Worm (Caenorhabditis elegans) whole organism, mixed stage, embryonic: ENCODE measurements around the gene aka-1.

Source experiments
- M03D4.4 ChIP-seq: sonication (generic microtip); optimal IDR thresholded peaks from 2 replicates; lab custom pipeline; 2017; ENCODE audit warnings: mild to moderate bottlenecking, missing genetic modification characterization, missing compliant biosample characterization
- bed-3 ChIP-seq: fragments of 200-800 bp; sonication (Bioruptor generic); optimal IDR thresholded peaks from 3 replicates; lab custom pipeline; 2018; ENCODE audit warnings: mild to moderate bottlenecking, missing genetic modification characterization, moderate library complexity, missing compliant biosample characterization
- blmp-1 ChIP-seq: fragments of 150-350 bp; optimal IDR thresholded peaks from 2 replicates; lab custom pipeline; 2014; ENCODE audit warnings: missing biosample characterization, missing genetic modification characterization
- ceh-39 ChIP-seq: fragments of 150-350 bp; optimal IDR thresholded peaks from 2 replicates; lab custom pipeline; 2014; ENCODE audit warnings: missing biosample characterization, missing genetic modification characterization
- ceh-43 ChIP-seq: fragments of 200-800 bp; sonication (Bioruptor generic); optimal IDR thresholded peaks from 2 replicates; lab custom pipeline; 2018; ENCODE audit warnings: mild to moderate bottlenecking, missing genetic modification characterization, moderate library complexity, missing compliant biosample characterization
- ceh-83 ChIP-seq: fragments of 200-800 bp; sonication (Bioruptor generic); optimal IDR thresholded peaks from 2 replicates; lab custom pipeline; 2018; ENCODE audit warnings: mild to moderate bottlenecking, missing genetic modification characterization, missing compliant biosample characterization
- ces-1 ChIP-seq: fragments of 150-350 bp; optimal IDR thresholded peaks from 2 replicates; lab custom pipeline; 2014; ENCODE audit warnings: missing biosample characterization, missing genetic modification reagents, missing genetic modification characterization
- cnd-1 ChIP-seq: fragments of 200-800 bp; sonication (Bioruptor generic); optimal IDR thresholded peaks from 2 replicates; lab custom pipeline; 2018; ENCODE audit warnings: mild to moderate bottlenecking, missing genetic modification characterization, missing compliant biosample characterization
- drap-1 ChIP-seq: fragments of 200-800 bp; sonication (Bioruptor generic); optimal IDR thresholded peaks from 3 replicates; lab custom pipeline; 2018; ENCODE audit warnings: mild to moderate bottlenecking, missing genetic modification characterization, missing compliant biosample characterization
- elt-1 ChIP-seq: sonication (generic microtip); optimal IDR thresholded peaks from 2 replicates; lab custom pipeline; 2017; ENCODE audit warnings: missing genetic modification characterization, mild to moderate bottlenecking, missing compliant biosample characterization, antibody characterized with exemption, moderate library complexity, borderline replicate concordance; ENCODE audit not compliant: insufficient read depth
- elt-3 ChIP-seq: fragments of 150-350 bp; optimal IDR thresholded peaks from 2 replicates; lab custom pipeline; 2014; ENCODE audit warnings: missing biosample characterization, missing genetic modification characterization
- flh-1 ChIP-seq: fragments of 200-800 bp; sonication (Bioruptor generic); optimal IDR thresholded peaks from 2 replicates; lab custom pipeline; 2018; ENCODE audit warnings: mild to moderate bottlenecking, missing genetic modification characterization, moderate library complexity, missing compliant biosample characterization
- ham-2 ChIP-seq: fragments of 200-800 bp; sonication (Bioruptor generic); optimal IDR thresholded peaks from 2 replicates; lab custom pipeline; 2018; ENCODE audit warnings: mild to moderate bottlenecking, missing genetic modification characterization, missing compliant biosample characterization
- hlh-1 ChIP-seq: fragments of 150-350 bp; optimal IDR thresholded peaks from 2 replicates; lab custom pipeline; 2014; ENCODE audit warnings: missing biosample characterization, missing genetic modification reagents, missing genetic modification characterization
- lin-13 ChIP-seq: fragments of 150-350 bp; optimal IDR thresholded peaks from 2 replicates; lab custom pipeline; 2014; ENCODE audit warnings: missing biosample characterization, missing genetic modification characterization
- lsy-2 ChIP-seq: fragments of 150-350 bp; optimal IDR thresholded peaks from 2 replicates; lab custom pipeline; 2014; ENCODE audit warnings: missing biosample characterization, missing genetic modification characterization
- mab-5 ChIP-seq: fragments of 150-350 bp; optimal IDR thresholded peaks from 2 replicates; lab custom pipeline; 2014; ENCODE audit warnings: missing biosample characterization, missing genetic modification characterization
- mep-1 ChIP-seq: fragments of 150-350 bp; optimal IDR thresholded peaks from 2 replicates; lab custom pipeline; 2017; ENCODE audit warnings: missing biosample characterization, missing genetic modification reagents, missing genetic modification characterization, inconsistent platforms
- mls-2 ChIP-seq: sonication (generic microtip); optimal IDR thresholded peaks from 2 replicates; lab custom pipeline; 2016; ENCODE audit warnings: mild to moderate bottlenecking, missing genetic modification characterization, moderate library complexity, missing compliant biosample characterization
- nhr-12 ChIP-seq: fragments of 150-350 bp; optimal IDR thresholded peaks from 2 replicates; lab custom pipeline; 2014; ENCODE audit warnings: missing biosample characterization, missing genetic modification characterization
- nhr-237 ChIP-seq: fragments of 150-350 bp; optimal IDR thresholded peaks from 2 replicates; lab custom pipeline; 2014; ENCODE audit warnings: missing biosample characterization, missing genetic modification characterization
- nhr-28 ChIP-seq: fragments of 150-350 bp; optimal IDR thresholded peaks from 2 replicates; lab custom pipeline; 2014; ENCODE audit warnings: missing biosample characterization, missing genetic modification characterization
- nhr-76 ChIP-seq: sonication (generic microtip); optimal IDR thresholded peaks from 2 replicates; lab custom pipeline; 2017; ENCODE audit warnings: missing biosample characterization, missing genetic modification characterization
- pha-4 ChIP-seq: fragments of 150-350 bp; optimal IDR thresholded peaks from 2 replicates; lab custom pipeline; 2018; ENCODE audit warnings: missing biosample characterization, missing genetic modification reagents, missing genetic modification characterization
- sem-2 ChIP-seq: fragments of 200-800 bp; sonication (Bioruptor generic); optimal IDR thresholded peaks from 2 replicates; lab custom pipeline; 2018; ENCODE audit warnings: mild to moderate bottlenecking, missing genetic modification characterization, missing compliant biosample characterization
- snpc-4 ChIP-seq: fragments of 150-350 bp; optimal IDR thresholded peaks from 2 replicates; lab custom pipeline; 2014; ENCODE audit warnings: missing biosample characterization, missing genetic modification characterization
- sptf-1 ChIP-seq: sonication (generic microtip); optimal IDR thresholded peaks from 2 replicates; lab custom pipeline; 2017; ENCODE audit warnings: mild to moderate bottlenecking, missing genetic modification characterization, moderate library complexity, missing compliant biosample characterization
- tbx-8 ChIP-seq: fragments of 200-800 bp; sonication (Bioruptor generic); optimal IDR thresholded peaks from 2 replicates; lab custom pipeline; 2018; ENCODE audit warnings: mild to moderate bottlenecking, missing genetic modification characterization, moderate library complexity, missing compliant biosample characterization
- unc-120 ChIP-seq: sonication (generic microtip); optimal IDR thresholded peaks from 2 replicates; lab custom pipeline; 2017; ENCODE audit warnings: missing genetic modification characterization, missing compliant biosample characterization; ENCODE audit not compliant: poor library complexity, severe bottlenecking
- unc-39 ChIP-seq: fragments of 150-350 bp; optimal IDR thresholded peaks from 2 replicates; lab custom pipeline; 2014; ENCODE audit warnings: missing biosample characterization, missing genetic modification characterization
- unc-62 ChIP-seq: fragments of 150-350 bp; optimal IDR thresholded peaks from 2 replicates; lab custom pipeline; 2014; ENCODE audit warnings: missing biosample characterization, missing genetic modification reagents, missing genetic modification characterization
- zip-8 ChIP-seq: fragments of 150-350 bp; optimal IDR thresholded peaks from 2 replicates; lab custom pipeline; 2014; ENCODE audit warnings: missing biosample characterization, missing genetic modification characterization
- ztf-11 ChIP-seq: fragments of 150-350 bp; optimal IDR thresholded peaks from 2 replicates; lab custom pipeline; 2014; ENCODE audit warnings: missing biosample characterization, missing genetic modification characterization

The aka-1 gene

DNA sequence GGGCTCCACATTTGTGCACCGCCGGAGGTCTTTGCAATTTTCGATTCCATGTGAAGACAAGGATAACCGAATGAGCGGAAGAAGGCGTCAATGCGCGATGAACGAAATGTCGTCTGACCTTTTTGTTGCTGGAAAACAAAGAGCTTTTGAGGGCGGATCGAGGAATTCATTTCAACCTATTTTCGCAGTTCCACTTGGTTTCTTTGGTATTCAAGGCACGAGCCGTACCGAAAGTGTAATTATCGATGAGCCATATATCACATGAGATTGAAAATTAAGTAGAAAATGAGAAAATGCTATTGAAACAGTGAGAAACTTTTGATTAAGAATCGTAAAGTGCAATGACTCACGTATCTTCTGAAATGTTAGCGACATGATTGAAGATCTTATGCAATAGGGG lies 40.9 kb upstream of the aka-1 start, which contains the start of gene glb-9:
Gene glb-9 (minus strand): TSS at position 101 of the 400 bp plus-strand sequence.
- no peak for TF ChIP-seq M03D4.4 (tag; lab: Kevin White, UChicago)
- no peak for TF ChIP-seq ceh-43 (GFP tag; lab: Kevin White, UChicago)

DNA sequence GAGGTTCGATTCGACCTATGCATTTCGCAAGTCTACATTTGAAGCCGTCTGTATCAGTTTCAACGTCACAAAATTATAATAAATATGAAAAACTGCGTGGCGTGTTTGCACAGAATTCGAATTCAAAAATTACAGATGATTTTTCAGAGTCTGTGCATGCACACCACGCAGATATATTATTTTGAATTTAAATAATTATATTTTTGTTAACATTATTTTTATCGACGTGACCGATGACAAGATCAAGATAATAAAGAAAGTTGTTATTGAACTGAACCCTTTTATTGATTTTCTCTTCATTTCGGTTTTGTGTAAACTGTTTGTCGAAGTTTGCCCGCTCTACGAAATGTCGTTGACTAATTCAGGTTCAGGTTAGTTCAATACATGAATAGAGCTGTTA lies 26.7 kb upstream of the aka-1 start, which contains the start of gene C28F5.1:
Gene C28F5.1 (plus strand): TSS at position 301 of the 400 bp plus-strand sequence.
- TF ChIP-seq ham-2 (GFP tag; lab: Kevin White, UChicago) (no peak), mls-2 (tag; lab: Kevin White, UChicago) (no peak), cnd-1 (tag; lab: Kevin White, UChicago) (no peak), pha-4 (tag; lab: Kevin White, UChicago) (no peak), nhr-76 (no peak), elt-3 (tag; lab: Kevin White, UChicago) (no peak), lsy-2 (no peak), elt-1 (tag; lab: Kevin White, UChicago) (no peak), mep-1 (tag; lab: Kevin White, UChicago) (no peak), nhr-12 (tag; lab: Kevin White, UChicago) (no peak), zip-8 (no peak), sem-2 (no peak), ceh-43 (GFP tag; lab: Kevin White, UChicago) (no peak), mab-5 (tag; lab: Kevin White, UChicago) (no peak), unc-39 (no peak), hlh-1 (tag; lab: Kevin White, UChicago) (no peak), ceh-39 (tag; lab: Kevin White, UChicago) (no peak)

DNA sequence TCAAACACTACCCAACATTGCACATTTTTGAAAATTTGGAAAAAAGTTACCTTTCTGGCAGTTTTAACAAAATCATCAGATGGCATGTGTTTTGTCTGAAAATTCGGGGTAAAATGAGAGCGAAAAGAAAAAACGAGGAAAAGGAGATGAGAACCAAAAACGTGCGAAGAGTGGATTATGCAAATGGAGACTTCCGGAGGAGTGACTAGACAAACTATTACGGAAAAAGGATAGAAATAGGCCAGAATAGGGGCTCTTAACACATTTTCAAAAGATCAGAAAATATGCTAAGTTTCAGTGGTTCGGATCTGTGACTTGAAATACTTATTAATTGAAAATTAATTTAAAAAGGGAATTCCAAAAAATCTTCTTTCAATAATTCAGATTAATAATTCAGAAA lies 21.1 kb upstream of the aka-1 start, which contains the start of gene srab-14:
Gene srab-14 (minus strand): TSS at position 101 of the 400 bp plus-strand sequence.
- TF ChIP-seq unc-62 (GFP tag; lab: Kevin White, UChicago) (no peak), ztf-11 (tag; lab: Kevin White, UChicago) (no peak), snpc-4 (tag; lab: Kevin White, UChicago) (no peak), cnd-1 (tag; lab: Kevin White, UChicago) (no peak), ceh-83 (GFP tag; lab: Kevin White, UChicago) (no peak), drap-1 (GFP tag; lab: Kevin White, UChicago) (no peak)
- TF ChIP-seq, all 35 proteins: peak for 0

DNA sequence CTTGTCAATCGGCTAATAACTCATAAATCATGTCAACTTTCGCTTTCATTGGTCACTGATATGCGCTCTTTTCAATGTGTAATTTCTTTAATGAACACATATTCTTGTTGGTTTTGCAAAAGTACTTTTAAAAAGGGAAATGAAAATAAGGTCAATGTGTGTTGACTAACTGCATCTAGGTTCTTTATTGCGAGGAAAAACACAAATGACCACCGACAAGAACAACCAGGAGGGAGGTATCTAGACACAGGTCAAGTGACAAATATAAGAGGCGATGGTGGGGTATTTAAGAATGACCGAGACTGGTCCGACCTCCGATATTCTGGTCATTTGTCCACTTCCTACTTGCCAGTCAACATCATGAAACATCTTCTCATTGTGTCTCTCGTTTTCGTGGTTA lies 17.7 kb upstream of the aka-1 start, which contains the start of gene spi-1:
Gene spi-1 (plus strand): TSS at position 178 of the 400 bp plus-strand sequence.
- TF ChIP-seq zip-8 (no peak), cnd-1 (tag; lab: Kevin White, UChicago) (no peak), unc-120 (no peak), mab-5 (tag; lab: Kevin White, UChicago) (no peak), ceh-83 (GFP tag; lab: Kevin White, UChicago) (no peak), ham-2 (GFP tag; lab: Kevin White, UChicago) (no peak), unc-39 (no peak), sptf-1 (tag; lab: Kevin White, UChicago) (no peak), elt-1 (tag; lab: Kevin White, UChicago) (no peak)

DNA sequence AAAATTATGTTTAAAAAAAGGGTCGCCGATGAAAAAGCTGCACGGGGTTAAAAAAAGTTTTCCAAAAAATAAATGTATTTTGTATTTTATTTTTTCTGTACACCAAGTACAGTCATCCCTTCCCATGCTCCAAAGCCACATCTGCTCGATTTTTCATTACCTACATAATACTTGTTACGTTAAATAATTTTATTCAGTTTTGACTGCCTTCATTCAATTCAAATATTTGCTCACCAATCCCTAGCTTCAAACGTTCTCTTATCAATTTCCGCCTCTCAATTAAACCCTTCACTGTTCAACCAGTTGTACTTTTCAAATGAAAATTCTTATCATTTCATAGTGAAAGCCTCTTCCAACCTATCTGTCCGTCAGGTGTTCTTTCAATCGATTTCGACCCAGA lies 15.8 kb upstream of the aka-1 start, which contains the start of gene R10H1.1:
Gene R10H1.1 (plus strand): TSS at position 301 of the 400 bp plus-strand sequence.
- TF ChIP-seq sptf-1 (tag; lab: Kevin White, UChicago), result no peak
- no peak for TF ChIP-seq mep-1 (tag; lab: Kevin White, UChicago)
- no peak for TF ChIP-seq lin-13 (tag; lab: Kevin White, UChicago)
- TF ChIP-seq elt-3 (tag; lab: Kevin White, UChicago), result no peak
- no peak for TF ChIP-seq bed-3 (GFP tag; lab: Kevin White, UChicago)
- no peak for TF ChIP-seq snpc-4 (tag; lab: Kevin White, UChicago)
- TF ChIP-seq unc-62 (GFP tag; lab: Kevin White, UChicago), result no peak
- TF ChIP-seq nhr-237 (tag; lab: Kevin White, UChicago), result no peak
- no peak for TF ChIP-seq ham-2 (GFP tag; lab: Kevin White, UChicago)
- no peak for TF ChIP-seq ceh-83 (GFP tag; lab: Kevin White, UChicago)

DNA sequence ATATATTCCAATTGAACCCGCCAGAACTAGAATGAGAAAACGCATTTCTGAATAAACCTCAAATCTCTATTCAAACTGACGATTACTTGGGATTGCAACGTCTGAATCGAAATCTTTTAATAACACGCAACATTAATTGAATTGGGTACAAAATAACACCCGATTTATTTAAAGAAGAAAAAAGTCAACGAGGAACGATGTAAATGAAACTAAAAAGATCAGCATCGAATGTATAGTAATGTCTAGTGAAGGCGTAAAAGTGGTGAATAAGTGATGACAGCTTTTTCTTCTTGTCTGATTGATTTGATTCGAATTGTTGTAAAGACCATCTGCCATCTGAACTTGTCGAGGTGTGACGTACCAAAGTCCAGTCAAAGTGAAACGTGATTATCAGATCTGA lies 15.3 kb upstream of the aka-1 start, which contains the start of gene nas-23:
Gene nas-23 (minus strand): TSS at position 101 of the 400 bp plus-strand sequence.
- TF ChIP-seq nhr-28, result no peak
- no peak for TF ChIP-seq sptf-1 (tag; lab: Kevin White, UChicago)
- no peak for TF ChIP-seq nhr-237 (tag; lab: Kevin White, UChicago)
- TF ChIP-seq elt-3 (tag; lab: Kevin White, UChicago), result no peak
- TF ChIP-seq unc-62 (GFP tag; lab: Kevin White, UChicago), result no peak
- TF ChIP-seq hlh-1 (tag; lab: Kevin White, UChicago), result no peak
- no peak for TF ChIP-seq ces-1 (GFP tag; lab: Kevin White, UChicago)
- no peak for TF ChIP-seq ham-2 (GFP tag; lab: Kevin White, UChicago)
- no peak for TF ChIP-seq tbx-8
- TF ChIP-seq nhr-12 (tag; lab: Kevin White, UChicago), result no peak
- TF ChIP-seq ztf-11 (tag; lab: Kevin White, UChicago), result no peak
- no peak for TF ChIP-seq M03D4.4 (tag; lab: Kevin White, UChicago)
- no peak for TF ChIP-seq drap-1 (GFP tag; lab: Kevin White, UChicago)
- no peak for TF ChIP-seq zip-8
- TF ChIP-seq blmp-1, result no peak
- no peak for TF ChIP-seq ceh-43 (GFP tag; lab: Kevin White, UChicago)
- TF ChIP-seq mep-1 (tag; lab: Kevin White, UChicago), result no peak
- no peak for TF ChIP-seq ceh-83 (GFP tag; lab: Kevin White, UChicago)
- TF ChIP-seq elt-1 (tag; lab: Kevin White, UChicago), result no peak
- no peak for TF ChIP-seq flh-1 (GFP tag; lab: Kevin White, UChicago)
